Worm (Caenorhabditis elegans) whole organism, midembryonic: Measurements from ENCODE around the gene B0393.7.

ENCODE experiments used
- cog-1 ChIP-seq: sonication (generic microtip); optimal IDR thresholded peaks from 2 replicates; lab custom pipeline; 2016; ENCODE audit warnings: missing genetic modification characterization, missing compliant biosample characterization
- flt-1 ChIP-seq: fragments of 200-800 bp; sonication (Bioruptor generic); IDR thresholded peaks from 2 replicates; pipeline ENCODE4 v1.3.6; 2022; ENCODE audit warnings: missing genetic modification characterization, missing compliant biosample characterization
- klf-2 ChIP-seq: fragments of 200-800 bp; sonication (Bioruptor generic); conservative IDR thresholded peaks from 2 replicates; pipeline ENCODE4 v1.3.6; 2022; ENCODE audit warnings: missing genetic modification reagents, missing genetic modification characterization, missing compliant biosample characterization
- med-1 ChIP-seq: sonication (generic microtip); optimal IDR thresholded peaks from 2 replicates; lab custom pipeline; 2017; ENCODE audit warnings: missing genetic modification characterization, mild to moderate bottlenecking, missing compliant biosample characterization, antibody characterized with exemption, missing genetic modification reagents; ENCODE audit not compliant: insufficient read depth
- tab-1 ChIP-seq: fragments of 200-800 bp; sonication (Bioruptor generic); IDR thresholded peaks from 2 replicates; pipeline ENCODE4 v1.3.6; 2022; ENCODE audit warnings: missing genetic modification characterization, missing compliant biosample characterization
- ztf-23 ChIP-seq: fragments of 200-800 bp; sonication (Bioruptor generic); IDR thresholded peaks from 2 replicates; pipeline ENCODE4 v1.3.6; 2022; ENCODE audit warnings: missing genetic modification reagents, missing genetic modification characterization, missing compliant biosample characterization

DNA sequence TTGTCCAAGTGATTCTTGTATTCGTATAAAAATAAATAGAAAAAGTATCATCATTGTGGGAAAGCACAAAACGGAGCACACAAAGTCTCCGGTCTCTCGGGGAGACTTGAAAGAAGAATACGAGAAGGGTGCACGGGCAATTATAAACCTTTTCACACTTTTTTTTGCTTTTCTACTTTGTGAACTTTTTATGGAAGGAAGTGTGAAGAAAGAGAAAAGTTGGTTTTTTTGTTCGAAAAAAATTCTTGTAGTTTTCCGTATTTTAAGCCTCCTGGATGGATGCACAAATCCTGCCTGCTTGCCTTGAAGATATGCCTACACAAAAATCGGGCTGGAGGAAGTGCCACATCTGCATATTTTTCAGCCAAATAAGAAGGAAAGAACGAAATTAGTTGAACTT is at the start of gene B0393.7:
- TF ChIP-seq cog-1 (tag; lab: Kevin White, UChicago) (no peak), ztf-23 (GFP tag; lab: Robert Waterston, UW) (no peak), klf-2 (GFP tag; lab: Robert Waterston, UW) (no peak), med-1 (no peak), flt-1 (no peak), tab-1 (GFP tag; lab: Robert Waterston, UW) (no peak)
